Fruit fly (Drosophila melanogaster): ENCODE data around the gene Hs3st-B.

The Hs3st-B gene

dm6 chrX:19289318-19289970 lies 41.0 kb downstream of the Hs3st-B start (continued):
- TF ChIP-seq peb (GFP tag; IDR thresholded peaks at IDR 0.05) (peak; percentile 90), CG6689 (GFP tag; IDR thresholded peaks at IDR 0.05) (peak; percentile 89), tup (GFP tag; optimal IDR thresholded peaks at IDR 0.05) (peak; percentile 71), chm (GFP tag; IDR thresholded peaks at IDR 0.05) (peak; percentile 89), bsh (GFP tag; optimal IDR thresholded peaks at IDR 0.05) (peak; percentile 71 to 93), odd (GFP tag; optimal IDR thresholded peaks at IDR 0.05) (peak; percentile 77), CG10565 (GFP tag; optimal IDR thresholded peaks at IDR 0.05) (peak; percentile 59), CG9727 (GFP tag; optimal IDR thresholded peaks at IDR 0.05) (peak; percentile 69), CG17186 (GFP tag; optimal IDR thresholded peaks at IDR 0.05) (peak; percentile 69), CG8765 (GFP tag; IDR thresholded peaks at IDR 0.05) (peak; percentile 14; the same call in 1 of the 2 replicates), CG9215 (GFP tag; IDR thresholded peaks at IDR 0.05) (peak; percentile 71), CG13624 (GFP tag; optimal IDR thresholded peaks at IDR 0.05) (peak; percentile 75), nom (GFP tag; optimal IDR thresholded peaks at IDR 0.05) (peak; percentile 94), CG15479 (GFP tag; optimal IDR thresholded peaks at IDR 0.05) (no peak), Spps (tag; optimal IDR thresholded peaks at IDR 0.05) (peak; percentile 68), mirr (GFP tag; optimal IDR thresholded peaks at IDR 0.05) (peak; percentile 55), CG33557 (GFP tag; optimal IDR thresholded peaks at IDR 0.05) (peak; percentile 74), Stat92E (GFP tag; optimal IDR thresholded peaks at IDR 0.05) (no peak), insv (GFP tag; optimal IDR thresholded peaks at IDR 0.05) (peak in 1 of 2 experiments; percentile 6), cato (GFP tag; optimal IDR thresholded peaks at IDR 0.05; ENCODE audit: borderline replicate concordance) (peak; percentile 80), Ets65A (GFP tag) (peak; percentile 98), seq (GFP tag; IDR thresholded peaks at IDR 0.05) (peak; percentile 91), Hand (GFP tag; optimal IDR thresholded peaks at IDR 0.05) (peak; percentile 22), CG6175 (GFP tag; IDR thresholded peaks at IDR 0.05) (peak; percentile 66; the same call in 1 of the 3 replicates), pzg (GFP tag; optimal IDR thresholded peaks at IDR 0.05) (no peak), Sin3A (optimal IDR thresholded peaks at IDR 0.05) (no peak), yki (optimal IDR thresholded peaks at IDR 0.05) (no peak), caup (GFP tag; optimal IDR thresholded peaks at IDR 0.05; ENCODE audit: severe bottlenecking) (peak; percentile 70), Bdp1 (GFP tag; optimal IDR thresholded peaks at IDR 0.05) (peak; percentile 71), gcm2 (GFP tag; optimal IDR thresholded peaks at IDR 0.05) (peak; percentile 88), CG14441 (GFP tag; IDR thresholded peaks at IDR 0.05) (peak; percentile 94), fru (optimal IDR thresholded peaks at IDR 0.05) (no peak), aop (GFP tag; IDR thresholded peaks at IDR 0.05) (peak; percentile 80), so (GFP tag; IDR thresholded peaks at IDR 0.05) (peak; percentile 91), Poxn (GFP tag; IDR thresholded peaks at IDR 0.05) (peak; percentile 40; the same call in 1 of the 2 replicates), CG10274 (GFP tag; optimal IDR thresholded peaks at IDR 0.05) (peak; percentile 57), Optix (GFP tag; IDR thresholded peaks at IDR 0.05) (peak; percentile 94), org-1 (GFP tag; optimal IDR thresholded peaks at IDR 0.05) (peak; percentile 81), cg (GFP tag; optimal IDR thresholded peaks at IDR 0.05) (no peak), CG4360 (GFP tag; IDR thresholded peaks at IDR 0.05) (peak; percentile 75), CG8944 (GFP tag; optimal IDR thresholded peaks at IDR 0.05) (peak; percentile 82), fd64A (GFP tag; optimal IDR thresholded peaks at IDR 0.05) (peak; percentile 84), p53 (GFP tag; optimal IDR thresholded peaks at IDR 0.05) (peak; percentile 72), tna (GFP tag; IDR thresholded peaks at IDR 0.05; ENCODE audit: partially characterized antibody) (no peak), luna (GFP tag; optimal IDR thresholded peaks at IDR 0.05) (no peak), bigmax (GFP tag; optimal IDR thresholded peaks at IDR 0.05) (no peak), wek (GFP tag; optimal IDR thresholded peaks at IDR 0.05) (peak; percentile 82), chinmo (GFP tag; IDR thresholded peaks at IDR 0.05; ENCODE audit: partially characterized antibody) (no peak), CG1832 (GFP tag; optimal IDR thresholded peaks at IDR 0.05) (no peak), CG11456 (GFP tag; IDR thresholded peaks at IDR 0.05) (peak; percentile 92)
